Worm (Caenorhabditis elegans): ENCODE data around the gene olrn-1.

olrn-1 gene

DNA sequence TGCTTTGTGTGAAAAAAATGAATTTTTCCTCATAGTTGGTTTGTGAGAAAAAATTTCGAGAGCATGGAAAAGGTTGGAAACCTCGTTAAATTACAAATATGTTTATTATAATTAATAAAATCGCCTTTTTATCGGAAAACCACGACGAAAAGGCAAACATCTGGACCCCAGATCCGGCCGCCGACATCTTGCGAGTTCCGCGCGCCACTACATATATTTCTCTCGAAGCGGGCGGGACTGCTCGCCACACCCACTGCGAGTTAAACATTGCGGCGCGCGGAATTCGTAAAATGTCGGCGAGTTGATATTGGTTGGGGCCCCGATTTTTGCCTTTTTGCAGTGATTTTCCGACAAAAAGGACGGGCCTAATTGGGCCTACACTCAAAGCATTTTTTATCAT lies 22.0 kb downstream of the olrn-1 start:
- TF ChIP-seq F13H6.1 (tag; optimal IDR thresholded peaks at IDR 0.05) (no peak), nhr-12 (tag; optimal IDR thresholded peaks at IDR 0.05) (no peak), snpc-4 (tag; optimal IDR thresholded peaks at IDR 0.05) (peak; percentile 70), nhr-25 (tag; optimal IDR thresholded peaks at IDR 0.05) (no peak)

DNA sequence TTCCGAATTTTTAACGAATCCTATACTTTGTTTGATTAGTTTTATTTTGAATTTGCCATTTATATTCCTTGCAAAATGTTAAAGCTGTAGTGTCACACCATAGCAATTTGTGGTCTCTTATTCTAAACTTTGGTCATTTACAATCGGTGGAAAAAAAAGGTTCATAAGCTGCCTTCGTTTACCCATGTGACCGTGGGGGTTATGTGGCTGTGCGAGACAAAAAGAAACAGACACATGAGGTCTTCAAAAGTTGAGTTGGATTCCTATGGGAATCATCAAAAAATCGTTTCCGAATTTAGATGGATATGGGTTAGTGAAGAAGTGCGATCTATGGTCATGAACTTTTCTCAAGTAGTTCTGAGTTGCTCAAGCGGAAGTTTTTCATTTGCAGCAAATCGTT lies 26.9 kb downstream of the olrn-1 start:
- no peak for TF ChIP-seq nhr-12 (tag; optimal IDR thresholded peaks at IDR 0.05)
- no peak for TF ChIP-seq unc-39 (tag; optimal IDR thresholded peaks at IDR 0.05)
- peak; percentile 40 for TF ChIP-seq lin-39 (tag; optimal IDR thresholded peaks at IDR 0.05)
- peak in 1 of 2 experiments; percentile 19 for TF ChIP-seq lsy-2 (tag; optimal IDR thresholded peaks at IDR 0.05)
- peak; percentile 36 for TF ChIP-seq crh-2 (tag; optimal IDR thresholded peaks at IDR 0.05)
- no peak for TF ChIP-seq nhr-21 (tag; optimal IDR thresholded peaks at IDR 0.05)
- no peak for TF ChIP-seq ZK546.5 (tag; optimal IDR thresholded peaks at IDR 0.05)
- TF ChIP-seq elt-1 (tag; optimal IDR thresholded peaks at IDR 0.05), result no peak
- no peak for TF ChIP-seq F13H6.1 (tag; optimal IDR thresholded peaks at IDR 0.05)
- no peak for TF ChIP-seq egl-27 (tag; optimal IDR thresholded peaks at IDR 0.05)
- TF ChIP-seq unc-55 (GFP tag; optimal IDR thresholded peaks at IDR 0.05), result peak; percentile 40
- TF ChIP-seq ztf-4 (tag; optimal IDR thresholded peaks at IDR 0.05), result no peak
- TF ChIP-seq snpc-4 (tag; optimal IDR thresholded peaks at IDR 0.05), result no peak
- TF ChIP-seq nhr-10 (tag; optimal IDR thresholded peaks at IDR 0.05), result no peak
- TF ChIP-seq R02D3.7 (tag; optimal IDR thresholded peaks at IDR 0.05), result no peak
- peak; percentile 47 for TF ChIP-seq C34F6.9 (tag; optimal IDR thresholded peaks at IDR 0.05)
- no peak for TF ChIP-seq alr-1 (tag; optimal IDR thresholded peaks at IDR 0.05)
- peak; percentile 46 for TF ChIP-seq nhr-129 (tag; optimal IDR thresholded peaks at IDR 0.05)
- peak; percentile 38 for TF ChIP-seq sma-9 (GFP tag; optimal IDR thresholded peaks at IDR 0.05)
- no peak for TF ChIP-seq sma-9 (tag; optimal IDR thresholded peaks at IDR 0.05)
- TF ChIP-seq ama-1 (optimal IDR thresholded peaks at IDR 0.05), result no peak
- TF ChIP-seq mdl-1 (tag; optimal IDR thresholded peaks at IDR 0.05), result peak in 1 of 2 experiments; percentile 72
- TF ChIP-seq skn-1 (tag; optimal IDR thresholded peaks at IDR 0.05), result no peak
- no peak for TF ChIP-seq nhr-25 (tag; optimal IDR thresholded peaks at IDR 0.05)
- TF ChIP-seq zag-1 (tag; optimal IDR thresholded peaks at IDR 0.05), result peak; percentile 32
- TF ChIP-seq nhr-23 (tag; optimal IDR thresholded peaks at IDR 0.05), result no peak
- TF ChIP-seq lin-11 (tag; optimal IDR thresholded peaks at IDR 0.05), result no peak
- TF ChIP-seq peb-1 (tag; optimal IDR thresholded peaks at IDR 0.05), result no peak

DNA sequence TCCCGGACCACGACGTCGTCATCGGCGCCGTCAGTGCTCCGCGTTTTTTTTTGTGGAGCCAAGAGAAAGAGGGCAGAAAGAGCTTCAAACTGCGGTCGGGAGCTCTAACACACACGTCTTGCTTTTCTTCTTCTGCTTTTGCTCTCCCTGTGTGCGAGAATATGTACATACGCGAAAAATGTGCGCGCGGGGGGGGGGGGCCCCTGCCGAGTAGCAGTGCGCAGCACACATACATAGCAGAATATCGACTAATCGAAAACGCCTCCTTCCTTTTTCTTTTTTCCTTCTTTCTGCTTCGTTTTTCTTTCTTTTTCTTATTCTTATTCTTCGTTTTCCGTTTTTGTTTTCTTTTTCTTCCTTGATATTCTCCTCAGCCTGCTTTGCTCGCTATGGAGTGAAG lies 29.2 kb downstream of the olrn-1 start:
- TF ChIP-seq skn-1 (tag; optimal IDR thresholded peaks at IDR 0.05), result no peak
- peak; percentile 48 for TF ChIP-seq sma-9 (GFP tag; optimal IDR thresholded peaks at IDR 0.05)
- no peak for TF ChIP-seq sma-9 (tag; optimal IDR thresholded peaks at IDR 0.05)
- TF ChIP-seq crh-2 (tag; optimal IDR thresholded peaks at IDR 0.05), result peak; percentile 10
- peak; percentile 27 for TF ChIP-seq F13H6.1 (tag; optimal IDR thresholded peaks at IDR 0.05)
- TF ChIP-seq lin-13 (GFP tag; optimal IDR thresholded peaks at IDR 0.05), result no peak
- peak; percentile 90 for TF ChIP-seq Y55F3AM.14 (GFP tag; optimal IDR thresholded peaks at IDR 0.05)
- peak; percentile 48 for TF ChIP-seq snpc-4 (tag; optimal IDR thresholded peaks at IDR 0.05)
- no peak for TF ChIP-seq peb-1 (tag; optimal IDR thresholded peaks at IDR 0.05)
- TF ChIP-seq nhr-6 (tag; optimal IDR thresholded peaks at IDR 0.05), result no peak
- no peak for TF ChIP-seq nhr-237 (tag; optimal IDR thresholded peaks at IDR 0.05)
- peak; percentile 36 for TF ChIP-seq lin-11 (tag; optimal IDR thresholded peaks at IDR 0.05)
- peak; percentile 36 to 45 for TF ChIP-seq mdl-1 (tag; optimal IDR thresholded peaks at IDR 0.05)
- peak; percentile 35 for TF ChIP-seq nhr-129 (tag; optimal IDR thresholded peaks at IDR 0.05)
- TF ChIP-seq nhr-11 (tag; optimal IDR thresholded peaks at IDR 0.05), result no peak
- peak; percentile 43 for TF ChIP-seq C34F6.9 (tag; optimal IDR thresholded peaks at IDR 0.05)
- peak; percentile 46 for TF ChIP-seq zag-1 (tag; optimal IDR thresholded peaks at IDR 0.05)
- TF ChIP-seq unc-55 (GFP tag; optimal IDR thresholded peaks at IDR 0.05), result peak; percentile 67
- peak in 1 of 2 experiments; percentile 13 for TF ChIP-seq lsy-2 (tag; optimal IDR thresholded peaks at IDR 0.05)
- TF ChIP-seq nhr-10 (tag; optimal IDR thresholded peaks at IDR 0.05), result no peak
- no peak for TF ChIP-seq ama-1 (optimal IDR thresholded peaks at IDR 0.05)

DNA sequence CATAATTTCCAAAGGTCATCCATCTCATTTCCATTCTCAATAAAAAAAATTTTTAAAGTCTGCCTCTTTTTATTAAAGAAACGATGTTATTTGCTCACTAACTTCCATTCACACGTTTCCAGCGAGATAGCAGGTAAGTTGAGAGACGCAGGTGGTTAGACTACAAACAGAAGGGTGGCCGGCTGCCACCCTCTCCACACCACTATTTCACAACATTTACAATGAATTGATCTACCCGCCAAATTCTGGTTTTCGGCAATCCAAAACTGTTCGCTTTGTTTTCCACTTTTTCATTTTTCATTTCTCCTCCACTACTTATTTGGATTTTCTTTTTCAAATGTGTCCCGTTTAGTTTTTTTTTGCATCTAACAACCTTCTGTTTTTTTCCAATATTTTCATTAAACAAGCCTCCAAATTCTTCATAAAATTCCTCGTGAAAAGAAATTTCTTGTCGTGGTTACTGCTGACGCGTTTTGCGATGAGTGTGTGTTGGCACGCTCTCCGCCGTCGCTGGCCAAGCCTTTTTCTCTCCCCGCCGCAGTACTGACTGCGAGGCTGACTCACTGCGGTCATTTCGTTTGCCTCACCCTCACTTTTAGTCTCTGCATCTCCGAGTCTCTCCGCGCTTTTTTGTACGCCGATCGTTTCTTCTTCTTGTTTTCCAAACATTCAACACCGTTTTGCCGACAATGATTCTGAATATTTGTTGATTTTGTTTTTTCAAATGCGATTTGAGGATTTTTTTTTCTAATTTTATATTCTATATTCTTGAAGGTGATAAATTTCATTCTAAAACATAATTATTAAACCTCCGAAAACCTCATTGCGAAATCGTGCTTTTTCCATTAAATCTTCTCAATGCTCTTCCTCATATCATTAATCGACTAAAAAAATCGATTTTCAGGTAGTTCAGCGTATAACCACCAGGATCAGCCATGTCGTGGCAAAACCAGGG lies 30.8 kb downstream of the olrn-1 start, which contains the start of gene dyn-1:
TSS of gene dyn-1 (plus strand) at position 905 of the 955 bp plus-strand sequence.
- peak; percentile 31 for TF ChIP-seq gmeb-1 (tag; optimal IDR thresholded peaks at IDR 0.05)
- TF ChIP-seq dmd-4 (tag; optimal IDR thresholded peaks at IDR 0.05), result no peak
- no peak for TF ChIP-seq ztf-1 (GFP tag; conservative IDR thresholded peaks at IDR 0.05)
- TF ChIP-seq nhr-129 (tag; optimal IDR thresholded peaks at IDR 0.05), result peak; percentile 68
- TF ChIP-seq nhr-25 (tag; optimal IDR thresholded peaks at IDR 0.05), result peak; percentile 81
- peak; percentile 47 for TF ChIP-seq C34F6.9 (tag; optimal IDR thresholded peaks at IDR 0.05)
- TF ChIP-seq lin-11 (tag; optimal IDR thresholded peaks at IDR 0.05), result peak; percentile 26
- no peak for TF ChIP-seq ztf-4 (tag; optimal IDR thresholded peaks at IDR 0.05)
- TF ChIP-seq aly-2 (tag; optimal IDR thresholded peaks at IDR 0.05), result no peak
- no peak for TF ChIP-seq ceh-16 (tag; optimal IDR thresholded peaks at IDR 0.05)
- no peak for TF ChIP-seq ZK546.5 (tag; optimal IDR thresholded peaks at IDR 0.05)
- TF ChIP-seq alr-1 (tag; optimal IDR thresholded peaks at IDR 0.05), result no peak
- TF ChIP-seq mab-5 (tag; optimal IDR thresholded peaks at IDR 0.05), result peak; percentile 32
- TF ChIP-seq egl-27 (tag; optimal IDR thresholded peaks at IDR 0.05), result peak; percentile 54
- peak; percentile 99 for TF ChIP-seq fos-1 (tag; optimal IDR thresholded peaks at IDR 0.05)
- peak; percentile 61 for TF ChIP-seq lin-13 (GFP tag; optimal IDR thresholded peaks at IDR 0.05)
- no peak for TF ChIP-seq elt-3 (tag; optimal IDR thresholded peaks at IDR 0.05)
- TF ChIP-seq Y55F3AM.14 (GFP tag; optimal IDR thresholded peaks at IDR 0.05), result peak; percentile 51
- TF ChIP-seq unc-55 (GFP tag; optimal IDR thresholded peaks at IDR 0.05), result peak; percentile 39
- TF ChIP-seq blmp-1 (tag; optimal IDR thresholded peaks at IDR 0.05; ENCODE audit: insufficient read depth), result peak; percentile 48
- TF ChIP-seq ama-1 (optimal IDR thresholded peaks at IDR 0.05), result no peak
- TF ChIP-seq nhr-11 (tag; optimal IDR thresholded peaks at IDR 0.05), result no peak
- TF ChIP-seq sem-4 (tag; optimal IDR thresholded peaks at IDR 0.05), result peak; percentile 67
